Fruit fly (Drosophila melanogaster): Measurements from ENCODE around the gene Sfp84E.

Sfp84E gene

dm6 chr3R:7991446-7991845, 11.3 kb upstream of the Sfp84E start:
- TF ChIP-seq CG17801 (GFP tag; optimal IDR thresholded peaks at IDR 0.05; ENCODE audit: partially characterized antibody) = no peak

dm6 chr3R:7990799-7991423, 10.8 kb upstream of the Sfp84E start:
- no peak for TF ChIP-seq CG17801 (GFP tag; optimal IDR thresholded peaks at IDR 0.05; ENCODE audit: partially characterized antibody)

DNA sequence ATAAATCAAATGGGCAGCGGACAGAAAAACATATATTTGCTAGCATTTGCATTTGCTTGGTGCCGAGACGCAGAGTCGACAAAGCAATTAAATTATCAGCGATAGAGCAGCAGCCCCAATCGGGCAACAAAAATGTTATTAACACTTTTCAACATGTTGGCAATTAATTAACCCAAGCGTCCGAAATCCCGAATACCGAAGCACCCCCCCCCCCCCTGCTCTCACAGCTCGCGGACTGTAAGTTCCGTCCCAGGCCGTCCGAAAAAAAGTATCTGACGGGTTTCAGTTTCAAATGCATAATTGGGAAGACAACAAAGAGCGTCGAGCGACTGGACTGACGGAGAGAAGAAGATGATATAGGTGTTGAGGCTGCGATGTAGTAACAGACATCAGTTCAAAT, 10.1 kb upstream of the Sfp84E start:
- no peak for TF ChIP-seq CG17801 (GFP tag; optimal IDR thresholded peaks at IDR 0.05; ENCODE audit: partially characterized antibody)

dm6 chr3R:7981396-7981795, 1.3 kb upstream of the Sfp84E start:
- TF ChIP-seq CG17801 (GFP tag; optimal IDR thresholded peaks at IDR 0.05; ENCODE audit: partially characterized antibody) = no peak

dm6 chr3R:7978379-7979009, 1.6 kb downstream of the Sfp84E start, which contains the start of the genes CD98hc and Os-C:
CD98hc (minus strand) TSS chr3R:7978428.
Os-C (plus strand) TSS chr3R:7978959.
- TF ChIP-seq CG17801 (GFP tag; optimal IDR thresholded peaks at IDR 0.05; ENCODE audit: partially characterized antibody) = no peak

DNA sequence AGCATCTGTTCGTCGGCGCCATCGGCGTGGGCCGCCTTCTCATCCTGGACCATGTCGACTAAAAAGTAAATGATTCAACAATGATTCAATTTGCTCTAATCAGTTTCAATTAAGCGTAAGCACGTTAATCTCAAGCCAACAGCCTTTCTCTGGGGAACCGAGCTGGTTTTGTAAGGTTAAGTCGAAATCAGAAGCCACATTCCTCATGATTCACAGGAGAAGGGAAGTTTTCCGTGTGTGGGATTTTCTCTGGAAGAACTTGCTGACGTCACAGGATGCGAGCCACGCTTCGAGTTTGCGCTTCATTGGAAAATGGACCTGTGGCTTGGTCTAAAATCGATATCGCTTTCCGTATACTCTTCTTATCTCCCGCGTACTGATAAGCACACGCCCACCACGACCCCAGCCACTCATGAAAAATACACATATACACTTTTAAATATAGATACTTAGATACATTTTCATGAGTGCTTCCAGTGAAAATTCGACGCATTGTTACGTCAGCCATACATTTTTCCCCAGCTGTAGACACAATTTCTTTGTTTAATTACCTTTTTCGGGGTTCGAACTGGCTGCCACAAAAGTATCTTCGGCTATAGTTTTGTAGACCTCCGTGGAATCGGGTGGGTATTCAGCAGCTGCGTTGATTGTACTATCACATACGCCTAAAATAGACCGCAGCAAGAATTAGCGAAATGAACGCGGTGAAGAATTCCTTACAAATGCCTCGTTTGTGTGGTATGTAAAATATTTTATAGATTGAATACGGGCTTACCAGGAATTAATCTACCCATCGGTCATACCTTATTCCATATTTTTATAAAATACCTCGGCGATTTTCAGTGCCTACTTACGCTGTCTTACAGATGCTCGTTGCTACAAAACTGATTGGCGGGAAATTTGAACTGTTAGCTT, 2.9 kb downstream of the Sfp84E start:
- peak; percentile 32 for TF ChIP-seq CG17801 (GFP tag; optimal IDR thresholded peaks at IDR 0.05; ENCODE audit: partially characterized antibody)

dm6 chr3R:7973049-7973448, 7.1 kb downstream of the Sfp84E start:
- TF ChIP-seq CG17801 (GFP tag; optimal IDR thresholded peaks at IDR 0.05; ENCODE audit: partially characterized antibody) = no peak

- no peak for TF ChIP-seq CG17801 (GFP tag; optimal IDR thresholded peaks at IDR 0.05; ENCODE audit: partially characterized antibody)
Measured at dm6 chr3R:7972179-7972578, 7.9 kb downstream of the Sfp84E start.

dm6 chr3R:7970640-7971039, 9.5 kb downstream of the Sfp84E start:
- TF ChIP-seq CG17801 (GFP tag; optimal IDR thresholded peaks at IDR 0.05; ENCODE audit: partially characterized antibody) = no peak

- TF ChIP-seq CG17801 (GFP tag; optimal IDR thresholded peaks at IDR 0.05; ENCODE audit: partially characterized antibody) = no peak
Measured at dm6 chr3R:7969702-7970175, 10.4 kb downstream of the Sfp84E start.

dm6 chr3R:7968958-7969701, 11.0 kb downstream of the Sfp84E start:
- TF ChIP-seq CG17801 (GFP tag; optimal IDR thresholded peaks at IDR 0.05; ENCODE audit: partially characterized antibody) = no peak

- TF ChIP-seq CG17801 (GFP tag; optimal IDR thresholded peaks at IDR 0.05; ENCODE audit: partially characterized antibody) = peak; percentile 18
Measured at dm6 chr3R:7967801-7968200, 12.3 kb downstream of the Sfp84E start.

- no peak for TF ChIP-seq CG17801 (GFP tag; optimal IDR thresholded peaks at IDR 0.05; ENCODE audit: partially characterized antibody)
Measured at dm6 chr3R:7967347-7967746, 12.8 kb downstream of the Sfp84E start, which contains the start of gene dsx. dsx (minus strand) TSS chr3R:7967408.

- no peak for TF ChIP-seq CG17801 (GFP tag; optimal IDR thresholded peaks at IDR 0.05; ENCODE audit: partially characterized antibody)
Measured at dm6 chr3R:7966544-7967264, 13.4 kb downstream of the Sfp84E start.
